Worm (Caenorhabditis elegans) whole organism, L1 larva: ENCODE measurements around the gene lec-8.

Experiments used
- C16A3.4 ChIP-seq: fragments of 150-350 bp; optimal IDR thresholded peaks from 2 replicates; lab custom pipeline; 2014; ENCODE audit warnings: missing biosample characterization, missing genetic modification characterization
- C34B4.2 ChIP-seq: sonication (generic microtip); optimal IDR thresholded peaks from 2 replicates; lab custom pipeline; 2017; ENCODE audit warnings: mild to moderate bottlenecking, missing genetic modification characterization, missing compliant biosample characterization
- F16B12.6 ChIP-seq: fragments of 150-350 bp; optimal IDR thresholded peaks from 2 replicates; lab custom pipeline; 2014; ENCODE audit warnings: missing biosample characterization, missing genetic modification characterization
- Y116A8C.19 ChIP-seq: sonication (generic microtip); optimal IDR thresholded peaks from 2 replicates; lab custom pipeline; 2016; ENCODE audit warnings: missing compliant biosample characterization, missing genetic modification characterization, borderline replicate concordance
- blmp-1 ChIP-seq: fragments of 150-350 bp; optimal IDR thresholded peaks from 2 replicates; lab custom pipeline; 2014; ENCODE audit warnings: missing biosample characterization, missing genetic modification characterization
- ceh-63 ChIP-seq: fragments of 200-800 bp; sonication (Bioruptor generic); optimal IDR thresholded peaks from 2 replicates; lab custom pipeline; 2018; ENCODE audit warnings: mild to moderate bottlenecking, missing genetic modification characterization, missing compliant biosample characterization
- ceh-82 ChIP-seq, 3 experiments: fragments of 150-350 bp in 1 of 3; sonication (generic microtip) in 2 of 3; optimal IDR thresholded peaks; 2 replicates each; lab custom pipeline; 2014 to 2017; ENCODE audit warnings: missing biosample characterization in 3 of 3, missing genetic modification characterization in 3 of 3
- ceh-90 ChIP-seq: sonication (generic microtip); optimal IDR thresholded peaks from 2 replicates; lab custom pipeline; 2016; ENCODE audit warnings: missing genetic modification characterization, missing compliant biosample characterization
- ces-1 ChIP-seq: fragments of 150-350 bp; optimal IDR thresholded peaks from 2 replicates; lab custom pipeline; 2014; ENCODE audit warnings: missing biosample characterization, missing genetic modification reagents, missing genetic modification characterization
- dpl-1 ChIP-seq, 3 experiments: fragments of 150-350 bp in 2 of 3; sonication (generic microtip) in 1 of 3; optimal IDR thresholded peaks; 2 replicates each; lab custom pipeline; 2014 to 2017; ENCODE audit warnings: missing biosample characterization in 3 of 3, missing genetic modification characterization in 3 of 3, missing genetic modification reagents in 3 of 3
- efl-1 ChIP-seq, 4 experiments: fragments of 150-350 bp; optimal IDR thresholded peaks in 3 of 4; peaks in 1 of 4; 1 replicate in 1 of 4; 2 replicates in 3 of 4; lab custom pipeline; 2014; ENCODE audit warnings: missing biosample characterization in 2 of 4, missing genetic modification characterization in 2 of 4, missing genetic modification reagents in 2 of 4
- egl-13 ChIP-seq: sonication (generic microtip); optimal IDR thresholded peaks from 2 replicates; lab custom pipeline; 2016; ENCODE audit warnings: missing genotype, missing genetic modification reagents, missing genetic modification characterization, missing compliant biosample characterization
- ets-5 ChIP-seq: fragments of 200-800 bp; sonication (Bioruptor generic); IDR thresholded peaks from 2 replicates; pipeline ENCODE4 v1.3.6; 2022; ENCODE audit warnings: missing genetic modification characterization, missing compliant biosample characterization
- fkh-10 ChIP-seq: sonication (generic microtip); optimal IDR thresholded peaks from 2 replicates; lab custom pipeline; 2017; ENCODE audit warnings: missing biosample characterization, missing genetic modification reagents, missing genetic modification characterization
- fkh-8 ChIP-seq: sonication (generic microtip); optimal IDR thresholded peaks from 2 replicates; lab custom pipeline; 2016; ENCODE audit warnings: mild to moderate bottlenecking, missing genetic modification characterization, missing compliant biosample characterization
- fos-1 ChIP-seq: fragments of 150-350 bp; optimal IDR thresholded peaks from 2 replicates; lab custom pipeline; 2014; ENCODE audit warnings: missing biosample characterization, missing genetic modification characterization
- hlh-17 ChIP-seq: fragments of 200-800 bp; sonication (Bioruptor generic); optimal IDR thresholded peaks from 2 replicates; lab custom pipeline; 2018; ENCODE audit warnings: missing genetic modification characterization, mild to moderate bottlenecking, missing compliant biosample characterization, moderate library complexity, borderline replicate concordance
- jun-1 ChIP-seq: fragments of 150-350 bp; optimal IDR thresholded peaks from 2 replicates; lab custom pipeline; 2014; ENCODE audit warnings: missing biosample characterization, missing genetic modification reagents, missing genetic modification characterization
- lin-14 ChIP-seq: fragments of 200-800 bp; sonication (Bioruptor generic); optimal IDR thresholded peaks from 2 replicates; lab custom pipeline; 2018; ENCODE audit warnings: mild to moderate bottlenecking, missing genetic modification characterization, moderate library complexity, missing compliant biosample characterization
- lin-15B ChIP-seq: fragments of 150-350 bp; sonication (generic microtip); optimal IDR thresholded peaks from 3 replicates; lab custom pipeline; 2014; ENCODE audit warnings: missing biosample characterization, missing genetic modification characterization
- lin-35 ChIP-seq, 2 experiments: fragments of 150-350 bp; optimal IDR thresholded peaks; 2 replicates each; lab custom pipeline; 2014; ENCODE audit warnings: missing biosample characterization in 2 of 2, missing genetic modification characterization in 2 of 2, missing genetic modification reagents in 2 of 2
- mdl-1 ChIP-seq, 2 experiments: fragments of 150-350 bp; optimal IDR thresholded peaks; 2 replicates each; lab custom pipeline; 2014 to 2017; ENCODE audit warnings: missing biosample characterization in 2 of 2, missing genetic modification characterization in 2 of 2, inconsistent platforms in 1 of 2
- mef-2 ChIP-seq: fragments of 150-350 bp; optimal IDR thresholded peaks from 2 replicates; lab custom pipeline; 2014; ENCODE audit warnings: missing biosample characterization, missing genetic modification characterization
- mep-1 ChIP-seq: fragments of 150-350 bp; optimal IDR thresholded peaks from 2 replicates; lab custom pipeline; 2014; ENCODE audit warnings: missing biosample characterization, missing genetic modification characterization
- nhr-19 ChIP-seq: fragments of 200-800 bp; sonication (Bioruptor generic); conservative IDR thresholded peaks from 2 replicates; pipeline ENCODE4 v1.3.6; 2022; ENCODE audit warnings: missing genetic modification characterization, missing compliant biosample characterization
- nhr-20 ChIP-seq: sonication (generic microtip); optimal IDR thresholded peaks from 2 replicates; lab custom pipeline; 2016; ENCODE audit warnings: mild to moderate bottlenecking, missing genetic modification characterization, missing compliant biosample characterization
- nhr-47 ChIP-seq: sonication (generic microtip); optimal IDR thresholded peaks from 2 replicates; lab custom pipeline; 2016; ENCODE audit warnings: mild to moderate bottlenecking, missing genetic modification characterization, moderate library complexity, missing compliant biosample characterization
- nhr-71 ChIP-seq: sonication (generic microtip); optimal IDR thresholded peaks from 2 replicates; lab custom pipeline; 2016; ENCODE audit warnings: mild to moderate bottlenecking, missing genetic modification characterization, moderate library complexity, missing compliant biosample characterization
- nhr-77 ChIP-seq: fragments of 150-350 bp; optimal IDR thresholded peaks from 2 replicates; lab custom pipeline; 2014; ENCODE audit warnings: missing biosample characterization, missing genetic modification characterization
- nhr-85 ChIP-seq: sonication (generic microtip); peaks from one replicate; lab custom pipeline; 2016; ENCODE audit warnings: missing genetic modification characterization, inconsistent platforms, missing compliant biosample characterization
- pag-3 ChIP-seq: sonication (generic microtip); optimal IDR thresholded peaks from 2 replicates; lab custom pipeline; 2017; ENCODE audit warnings: missing genetic modification characterization, mild to moderate bottlenecking, missing compliant biosample characterization, antibody characterized with exemption, borderline replicate concordance; ENCODE audit not compliant: insufficient read depth
- pax-3 ChIP-seq: fragments of 200-800 bp; sonication (Bioruptor generic); optimal IDR thresholded peaks from 2 replicates; lab custom pipeline; 2018; ENCODE audit warnings: mild to moderate bottlenecking, missing genetic modification characterization, moderate library complexity, missing compliant biosample characterization
- snpc-4 ChIP-seq: fragments of 150-350 bp; optimal IDR thresholded peaks from 2 replicates; lab custom pipeline; 2014; ENCODE audit warnings: missing biosample characterization, missing genetic modification characterization
- snu-23 ChIP-seq: sonication (generic microtip); optimal IDR thresholded peaks from 2 replicates; lab custom pipeline; 2016; ENCODE audit warnings: missing genetic modification characterization, missing compliant biosample characterization
- sptf-1 ChIP-seq: fragments of 150-350 bp; optimal IDR thresholded peaks from 2 replicates; lab custom pipeline; 2014; ENCODE audit warnings: missing biosample characterization, missing genetic modification characterization
- tbx-2 ChIP-seq: sonication (generic microtip); optimal IDR thresholded peaks from 2 replicates; lab custom pipeline; 2016; ENCODE audit warnings: missing genetic modification characterization, missing compliant biosample characterization
- tlp-1 ChIP-seq: fragments of 150-350 bp; optimal IDR thresholded peaks from 2 replicates; lab custom pipeline; 2014; ENCODE audit warnings: missing biosample characterization, missing genetic modification characterization
- unc-62 ChIP-seq: fragments of 150-350 bp; optimal IDR thresholded peaks from 2 replicates; lab custom pipeline; 2014; ENCODE audit warnings: missing biosample characterization, missing genetic modification reagents, missing genetic modification characterization
- unc-86 ChIP-seq: sonication (generic microtip); optimal IDR thresholded peaks from 2 replicates; lab custom pipeline; 2016; ENCODE audit warnings: missing genetic modification characterization, missing compliant biosample characterization
- unc-98 ChIP-seq: fragments of 200-800 bp; sonication (Bioruptor generic); IDR thresholded peaks from 2 replicates; pipeline ENCODE4 v1.3.6; 2022; ENCODE audit warnings: missing genetic modification characterization, missing compliant biosample characterization
- vab-15 ChIP-seq: sonication (generic microtip); optimal IDR thresholded peaks from 2 replicates; lab custom pipeline; 2017; ENCODE audit warnings: missing genotype, mild to moderate bottlenecking, missing genetic modification characterization, missing compliant biosample characterization
- xbp-1 ChIP-seq: sonication (generic microtip); optimal IDR thresholded peaks from 2 replicates; lab custom pipeline; 2016; ENCODE audit warnings: missing genetic modification characterization, missing compliant biosample characterization
- ztf-11 ChIP-seq, 2 experiments: sonication (generic microtip); optimal IDR thresholded peaks; 2 replicates each; lab custom pipeline; 2016 to 2017; ENCODE audit warnings: missing genetic modification characterization in 2 of 2, missing biosample characterization in 1 of 2, missing compliant biosample characterization in 1 of 2
- ztf-4 ChIP-seq: fragments of 150-350 bp; optimal IDR thresholded peaks from 2 replicates; lab custom pipeline; 2014; ENCODE audit warnings: missing biosample characterization, missing genetic modification characterization

The lec-8 gene

ce11 chrX:9893069-9893468, 42.7 kb downstream of the lec-8 start:
- TF ChIP-seq lin-14 (GFP tag; lab: Kevin White, UChicago) (peak; percentile 59), nhr-85 (tag; lab: Kevin White, UChicago) (peak; percentile 73), blmp-1 (tag; lab: Kevin White, UChicago) (peak; percentile 87), fos-1 (tag; lab: Kevin White, UChicago) (no peak)

- TF ChIP-seq fkh-10 (GFP tag; lab: Kevin White, UChicago) (no peak), ceh-63 (GFP tag; lab: Kevin White, UChicago) (no peak), nhr-85 (tag; lab: Kevin White, UChicago) (no peak), egl-13 (no peak), dpl-1 (GFP tag; optimal IDR thresholded peaks at IDR 0.05; lab: Kevin White, UChicago) (no peak), snpc-4 (tag; lab: Kevin White, UChicago) (no peak), ets-5 (GFP tag; lab: Robert Waterston, UW) (no peak), fkh-8 (no peak), nhr-77 (tag; lab: Kevin White, UChicago) (no peak), pax-3 (tag; lab: Kevin White, UChicago) (no peak)
Measured at ce11 chrX:9894844-9895243, 44.5 kb downstream of the lec-8 start, which contains the start of gene F21G4.3. TSS of gene F21G4.3 (plus strand) at chrX:9895144.

ce11 chrX:9899426-9900131, 49.2 kb downstream of the lec-8 start, which contains the start of gene phf-34:
TSS of gene phf-34 (minus strand) at chrX:9899476.
- TF ChIP-seq dpl-1 (GFP tag; optimal IDR thresholded peaks at IDR 0.05; lab: Kevin White, UChicago) (peak in 1 of 3 experiments; percentile 25), ztf-4 (tag; lab: Kevin White, UChicago) (no peak), ceh-63 (GFP tag; lab: Kevin White, UChicago) (no peak), blmp-1 (tag; lab: Kevin White, UChicago) (peak; percentile 73), tlp-1 (no peak), ceh-90 (tag; lab: Kevin White, UChicago) (no peak), unc-62 (GFP tag; lab: Kevin White, UChicago) (no peak), vab-15 (tag; lab: Kevin White, UChicago) (no peak), fkh-10 (GFP tag; lab: Kevin White, UChicago) (peak; percentile 54), pax-3 (tag; lab: Kevin White, UChicago) (no peak), mep-1 (peak; percentile 68), mef-2 (tag; lab: Kevin White, UChicago) (no peak), ces-1 (GFP tag; lab: Kevin White, UChicago) (no peak), nhr-47 (tag; lab: Kevin White, UChicago) (peak; percentile 54), fkh-8 (peak; percentile 63), nhr-19 (GFP tag; lab: Robert Waterston, UW) (no peak; the same call in 1 of the 2 replicates), egl-13 (peak; percentile 13), unc-86 (tag; lab: Kevin White, UChicago) (peak; percentile 19), Y116A8C.19 (tag; lab: Kevin White, UChicago) (no peak), snu-23 (GFP tag; lab: Kevin White, UChicago) (peak; percentile 72), nhr-77 (tag; lab: Kevin White, UChicago) (no peak), ztf-11 (tag; optimal IDR thresholded peaks at IDR 0.05; lab: Kevin White, UChicago) (no peak), C16A3.4 (tag; lab: Kevin White, UChicago) (peak; percentile 38), xbp-1 (peak; percentile 26), efl-1 (optimal IDR thresholded peaks at IDR 0.05; lab: Kevin White, UChicago) (peak in 1 of 2 experiments; percentile 50), efl-1 (GFP tag; optimal IDR thresholded peaks at IDR 0.05 in 1 of 2; lab: Kevin White, UChicago) (no peak), nhr-20 (tag; lab: Kevin White, UChicago) (peak; percentile 39), snpc-4 (tag; lab: Kevin White, UChicago) (peak; percentile 32), nhr-85 (tag; lab: Kevin White, UChicago) (peak; percentile 55), hlh-17 (GFP tag; lab: Kevin White, UChicago) (no peak), mdl-1 (tag; optimal IDR thresholded peaks at IDR 0.05; lab: Kevin White, UChicago) (peak in 1 of 2 experiments; percentile 44), nhr-71 (tag; lab: Kevin White, UChicago) (peak; percentile 64), lin-15B (tag; lab: Kevin White, UChicago) (no peak), C34B4.2 (tag; lab: Kevin White, UChicago) (no peak), F16B12.6 (no peak), unc-98 (GFP tag; lab: Robert Waterston, UW) (no peak), ceh-82 (tag; optimal IDR thresholded peaks at IDR 0.05; lab: Kevin White, UChicago) (peak in 2 of 3 experiments; percentile 31 to 57), jun-1 (tag; lab: Kevin White, UChicago) (peak; percentile 1), sptf-1 (tag; lab: Kevin White, UChicago) (no peak), tbx-2 (tag; lab: Kevin White, UChicago) (peak; percentile 42), lin-35 (GFP tag; optimal IDR thresholded peaks at IDR 0.05; lab: Kevin White, UChicago) (peak; percentile 17 to 26), pag-3 (tag; lab: Kevin White, UChicago) (no peak)
